Worm (Caenorhabditis elegans): ENCODE results near the gene H01G02.1.

The H01G02.1 gene

DNA sequence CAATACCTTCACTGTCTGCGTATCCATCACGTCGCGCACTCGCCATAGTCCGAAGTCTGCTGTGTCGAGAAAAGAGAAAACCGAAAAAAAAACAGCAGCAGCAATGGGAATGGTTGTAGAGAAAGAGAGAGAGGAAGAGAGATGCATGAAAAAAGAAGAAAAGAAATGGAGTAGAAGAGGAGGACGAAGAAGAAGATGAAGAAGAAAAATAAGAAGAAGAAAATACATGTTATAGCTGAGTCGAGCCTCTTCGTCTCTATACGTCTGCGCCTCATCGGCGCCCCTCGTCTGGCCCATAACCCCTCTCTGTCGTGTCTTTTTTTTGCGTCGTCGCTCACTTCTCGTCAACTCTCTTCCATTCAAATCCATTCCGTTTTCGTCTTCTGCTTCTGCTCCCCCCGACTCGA, 5.8 kb upstream of the H01G02.1 start (continued):
- TF ChIP-seq blmp-1 (tag; optimal IDR thresholded peaks at IDR 0.05) (peak; percentile 92), elt-3 (tag; optimal IDR thresholded peaks at IDR 0.05) (peak in 2 of 6 experiments; percentile 10 to 37), nhr-19 (GFP tag; conservative IDR thresholded peaks at IDR 0.05) (peak; percentile 65), elt-2 (tag; optimal IDR thresholded peaks at IDR 0.05) (no peak), unc-86 (tag; optimal IDR thresholded peaks at IDR 0.05) (peak; percentile 84), unc-30 (tag; optimal IDR thresholded peaks at IDR 0.05) (no peak), lsy-2 (tag; optimal IDR thresholded peaks at IDR 0.05) (peak; percentile 77 to 87), ets-5 (GFP tag; IDR thresholded peaks at IDR 0.05) (no peak), nhr-84 (tag; optimal IDR thresholded peaks at IDR 0.05) (no peak), ceh-82 (tag; optimal IDR thresholded peaks at IDR 0.05) (peak; percentile 4 to 62 (median 56)), lir-3 (tag; optimal IDR thresholded peaks at IDR 0.05; ENCODE audit: poor library complexity) (peak; percentile 50), mef-2 (tag; optimal IDR thresholded peaks at IDR 0.05) (no peak), irx-1 (tag; optimal IDR thresholded peaks at IDR 0.05) (peak; percentile 72), F16B12.6 (tag; optimal IDR thresholded peaks at IDR 0.05) (no peak), nhr-47 (tag; optimal IDR thresholded peaks at IDR 0.05) (peak; percentile 78), fkh-4 (tag; optimal IDR thresholded peaks at IDR 0.05; ENCODE audit: borderline replicate concordance) (no peak), nhr-20 (tag; optimal IDR thresholded peaks at IDR 0.05) (peak; percentile 73), C04F5.9 (tag; optimal IDR thresholded peaks at IDR 0.05) (no peak), nhr-85 (tag) (peak; percentile 82), ztf-4 (tag; optimal IDR thresholded peaks at IDR 0.05) (peak; percentile 53), pqm-1 (tag; optimal IDR thresholded peaks at IDR 0.05) (no peak), ceh-63 (GFP tag; optimal IDR thresholded peaks at IDR 0.05) (no peak), lin-35 (GFP tag; optimal IDR thresholded peaks at IDR 0.05) (peak; percentile 58 to 69), hpl-2 (GFP tag; optimal IDR thresholded peaks at IDR 0.05) (no peak), nhr-237 (tag; optimal IDR thresholded peaks at IDR 0.05) (no peak), alr-1 (tag; optimal IDR thresholded peaks at IDR 0.05; ENCODE audit: borderline replicate concordance) (no peak), C34B4.2 (tag; optimal IDR thresholded peaks at IDR 0.05) (no peak), ces-1 (GFP tag; optimal IDR thresholded peaks at IDR 0.05) (no peak), rnt-1 (tag; optimal IDR thresholded peaks at IDR 0.05) (peak; percentile 39), unc-62 (GFP tag; optimal IDR thresholded peaks at IDR 0.05) (no peak), dsc-1 (tag; optimal IDR thresholded peaks at IDR 0.05) (peak; percentile 66), nhr-77 (tag; optimal IDR thresholded peaks at IDR 0.05) (peak; percentile 73), ceh-88 (GFP tag; IDR thresholded peaks at IDR 0.05) (no peak), pag-3 (tag; optimal IDR thresholded peaks at IDR 0.05; ENCODE audit: borderline replicate concordance, insufficient read depth) (no peak), Y116A8C.19 (tag; optimal IDR thresholded peaks at IDR 0.05; ENCODE audit: borderline replicate concordance) (no peak), nhr-12 (tag; optimal IDR thresholded peaks at IDR 0.05) (no peak), sup-37 (GFP tag; optimal IDR thresholded peaks at IDR 0.05) (no peak), vab-15 (tag; optimal IDR thresholded peaks at IDR 0.05) (no peak)

DNA sequence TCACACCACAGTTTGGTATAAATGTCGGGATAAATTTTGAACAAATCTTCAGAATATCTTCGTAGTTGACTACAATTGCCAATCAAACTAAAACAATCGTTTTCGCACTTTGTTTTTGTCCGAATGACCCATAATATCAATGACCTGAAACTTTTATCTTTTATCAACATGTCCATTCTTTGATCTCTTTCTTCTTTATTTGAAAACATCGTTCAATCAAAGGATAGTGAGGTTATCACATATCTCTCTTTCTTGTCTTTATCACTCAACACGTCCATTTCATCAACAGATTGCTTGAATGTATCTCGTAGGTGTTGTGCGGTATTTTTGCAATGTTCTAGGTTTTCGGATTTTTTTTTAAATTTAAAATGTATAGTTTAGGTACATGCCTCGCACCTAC, 5.1 kb upstream of the H01G02.1 start:
- TF ChIP-seq nhr-20 (tag; optimal IDR thresholded peaks at IDR 0.05) (peak; percentile 49), nhr-19 (GFP tag; conservative IDR thresholded peaks at IDR 0.05) (no peak), nhr-11 (tag; optimal IDR thresholded peaks at IDR 0.05) (no peak), unc-30 (tag; optimal IDR thresholded peaks at IDR 0.05) (no peak), Y116A8C.19 (tag; optimal IDR thresholded peaks at IDR 0.05; ENCODE audit: borderline replicate concordance) (no peak), ets-5 (GFP tag; IDR thresholded peaks at IDR 0.05) (no peak), elt-2 (tag; optimal IDR thresholded peaks at IDR 0.05) (no peak), sptf-1 (tag; optimal IDR thresholded peaks at IDR 0.05) (no peak), snu-23 (GFP tag; optimal IDR thresholded peaks at IDR 0.05) (no peak), ztf-4 (tag; optimal IDR thresholded peaks at IDR 0.05) (no peak), pqm-1 (tag; optimal IDR thresholded peaks at IDR 0.05) (no peak), nhr-90 (tag; optimal IDR thresholded peaks at IDR 0.05; ENCODE audit: poor library complexity) (no peak), swsn-7 (tag; optimal IDR thresholded peaks at IDR 0.05) (no peak), irx-1 (tag; optimal IDR thresholded peaks at IDR 0.05) (no peak), elt-3 (tag; optimal IDR thresholded peaks at IDR 0.05) (peak in 5 of 6 experiments; percentile 27 to 66 (median 53)), fkh-10 (GFP tag; optimal IDR thresholded peaks at IDR 0.05) (no peak), nhr-84 (tag; optimal IDR thresholded peaks at IDR 0.05) (no peak), lsy-2 (tag; optimal IDR thresholded peaks at IDR 0.05) (peak in 1 of 2 experiments; percentile 23), mef-2 (tag; optimal IDR thresholded peaks at IDR 0.05) (no peak), rnt-1 (tag; optimal IDR thresholded peaks at IDR 0.05) (no peak), mab-9 (GFP tag; IDR thresholded peaks at IDR 0.05) (no peak), ceh-63 (GFP tag; optimal IDR thresholded peaks at IDR 0.05) (no peak), lin-14 (GFP tag; optimal IDR thresholded peaks at IDR 0.05) (peak; percentile 7), ztf-11 (tag; optimal IDR thresholded peaks at IDR 0.05) (no peak), aha-1 (tag; optimal IDR thresholded peaks at IDR 0.05) (no peak), nhr-237 (tag; optimal IDR thresholded peaks at IDR 0.05) (no peak), ceh-88 (GFP tag; IDR thresholded peaks at IDR 0.05) (no peak), blmp-1 (tag; optimal IDR thresholded peaks at IDR 0.05) (peak; percentile 69), skn-1 (tag; optimal IDR thresholded peaks at IDR 0.05) (no peak), unc-86 (tag; optimal IDR thresholded peaks at IDR 0.05) (no peak), alr-1 (tag; optimal IDR thresholded peaks at IDR 0.05; ENCODE audit: borderline replicate concordance) (no peak), lin-35 (GFP tag; optimal IDR thresholded peaks at IDR 0.05) (no peak)
